Worm (Caenorhabditis elegans) whole organism, midembryonic: ENCODE data around the gene C39E9.7.

Source experiments
- flt-1 ChIP-seq: fragments of 200-800 bp; sonication (Bioruptor generic); IDR thresholded peaks from 2 replicates; pipeline ENCODE4 v1.3.6; 2022; ENCODE audit warnings: missing genetic modification characterization, missing compliant biosample characterization
- ref-1 ChIP-seq: fragments of 200-800 bp; sonication (Bioruptor generic); conservative IDR thresholded peaks from 2 replicates; pipeline ENCODE4 v1.3.6; 2022; ENCODE audit warnings: missing genetic modification reagents, missing genetic modification characterization, missing compliant biosample characterization
- ztf-23 ChIP-seq: fragments of 200-800 bp; sonication (Bioruptor generic); IDR thresholded peaks from 2 replicates; pipeline ENCODE4 v1.3.6; 2022; ENCODE audit warnings: missing genetic modification reagents, missing genetic modification characterization, missing compliant biosample characterization

DNA sequence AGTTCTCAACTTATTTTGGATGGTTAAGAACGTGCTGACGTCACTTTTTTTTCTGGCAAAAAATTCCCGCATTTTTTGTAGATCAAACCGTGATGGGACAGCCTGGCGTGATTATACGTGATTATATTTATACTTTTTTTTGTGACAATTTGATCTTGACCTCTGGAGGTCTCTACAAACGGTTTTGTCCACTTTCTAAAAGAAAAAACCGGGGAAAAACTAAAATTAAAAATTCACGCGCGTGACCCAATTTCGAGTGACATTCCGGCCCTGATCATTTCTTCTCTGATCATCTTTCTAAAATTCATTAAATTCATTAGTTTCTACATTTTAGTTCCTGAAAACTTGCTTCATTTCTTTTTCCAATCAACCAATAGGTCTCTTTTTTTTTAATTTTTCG lies 28.4 kb upstream of the C39E9.7 start, which contains the start of gene rde-11:
- TF ChIP-seq flt-1 (GFP tag; lab: Robert Waterston, UW), result no peak
- TF ChIP-seq ref-1, result no peak
- no peak for TF ChIP-seq ztf-23 (GFP tag; lab: Robert Waterston, UW)
